Fruit fly (Drosophila melanogaster) whole organism, embryonic: ENCODE measurements around the gene Jarid2.
A peak's percentile ranks its signal among the peaks of the same experiment; 100 is the strongest.

ENCODE experiments used
- CG10267 ChIP-seq: fragments of 200-800 bp; sonication (Bioruptor generic); optimal IDR thresholded peaks from 2 replicates; lab custom pipeline; 2018; ENCODE audit warnings: missing biosample characterization, mild to moderate bottlenecking, missing genetic modification characterization, moderate library complexity
- CG10366 ChIP-seq: fragments of 200-800 bp; sonication (Bioruptor generic); IDR thresholded peaks from 2 replicates; pipeline ENCODE4 v1.3.6; 2022; ENCODE audit warnings: missing biosample characterization, missing genetic modification characterization
- CG10543 ChIP-seq: fragments of 200-800 bp; sonication (Bioruptor generic); optimal IDR thresholded peaks from 3 replicates; lab custom pipeline; 2017; ENCODE audit warnings: missing biosample characterization, mild to moderate bottlenecking, missing genetic modification characterization, moderate library complexity
- CG12236 ChIP-seq: fragments of 200-800 bp; sonication (Bioruptor generic); optimal IDR thresholded peaks from 2 replicates; lab custom pipeline; 2016; ENCODE audit warnings: missing biosample characterization, missing genetic modification characterization
- CG12391 ChIP-seq: fragments of 200-800 bp; sonication (Bioruptor generic); optimal IDR thresholded peaks from 3 replicates; lab custom pipeline; 2018; ENCODE audit warnings: missing biosample characterization, mild to moderate bottlenecking, missing genetic modification characterization, moderate library complexity
- CG13123 ChIP-seq: fragments of 200-800 bp; sonication (Bioruptor generic); optimal IDR thresholded peaks from 2 replicates; lab custom pipeline; 2016; ENCODE audit warnings: missing biosample characterization, missing genetic modification characterization
- CG13296 ChIP-seq: fragments of 200-800 bp; sonication (Bioruptor generic); optimal IDR thresholded peaks from 3 replicates; lab custom pipeline; 2018; ENCODE audit warnings: missing biosample characterization, mild to moderate bottlenecking, missing genetic modification characterization
- CG14441 ChIP-seq: fragments of 200-800 bp; sonication (Bioruptor generic); IDR thresholded peaks from 2 replicates; pipeline ENCODE4 v1.3.6; 2022; ENCODE audit warnings: missing biosample characterization, missing genetic modification characterization
- CG15514 ChIP-seq: fragments of 200-800 bp; sonication (Bioruptor generic); optimal IDR thresholded peaks from 3 replicates; lab custom pipeline; 2017; ENCODE audit warnings: missing biosample characterization, missing genetic modification characterization, mild to moderate bottlenecking, moderate library complexity, missing genetic modification reagents
- CG15696 ChIP-seq: fragments of 200-800 bp; sonication (Bioruptor generic); optimal IDR thresholded peaks from 2 replicates; lab custom pipeline; 2019; ENCODE audit warnings: missing biosample characterization, mild to moderate bottlenecking, missing genetic modification characterization, moderate library complexity
- CG17385 ChIP-seq: fragments of 200-800 bp; sonication (Bioruptor generic); optimal IDR thresholded peaks from 3 replicates; lab custom pipeline; 2018; ENCODE audit warnings: missing biosample characterization, mild to moderate bottlenecking, missing genetic modification characterization
- CG18599 ChIP-seq: fragments of 200-800 bp; sonication (Bioruptor generic); optimal IDR thresholded peaks from 3 replicates; lab custom pipeline; 2017; ENCODE audit warnings: missing biosample characterization, missing genetic modification characterization, mild to moderate bottlenecking, moderate library complexity, missing genetic modification reagents
- CG2202 ChIP-seq: fragments of 200-800 bp; sonication (Bioruptor generic); optimal IDR thresholded peaks from 2 replicates; lab custom pipeline; 2018; ENCODE audit warnings: missing biosample characterization, mild to moderate bottlenecking, missing genetic modification characterization
- CG30020 ChIP-seq: fragments of 200-800 bp; optimal IDR thresholded peaks from 2 replicates; lab custom pipeline; 2019; ENCODE audit warnings: missing biosample characterization, mild to moderate bottlenecking, missing genetic modification characterization, moderate library complexity
- CG34224 ChIP-seq: fragments of 200-800 bp; sonication (Bioruptor generic); IDR thresholded peaks from 3 replicates; pipeline ENCODE4 v1.3.6; 2022; ENCODE audit warnings: missing biosample characterization, missing genetic modification characterization; ENCODE audit not compliant: partially characterized antibody
- CG34376 ChIP-seq: fragments of 200-800 bp; sonication (Bioruptor generic); optimal IDR thresholded peaks from 2 replicates; lab custom pipeline; 2018; ENCODE audit warnings: missing biosample characterization, mild to moderate bottlenecking, missing genetic modification characterization
- CG5953 ChIP-seq: fragments of 200-800 bp; sonication (Bioruptor generic); IDR thresholded peaks from 2 replicates; pipeline ENCODE4 v1.3.6; 2022; ENCODE audit warnings: missing biosample characterization, missing genetic modification characterization
- CG6175 ChIP-seq: fragments of 200-800 bp; sonication (Bioruptor generic); IDR thresholded peaks from 3 replicates; pipeline ENCODE4 v1.3.6; 2022; ENCODE audit warnings: missing biosample characterization, missing genetic modification characterization
- CG6654 ChIP-seq: fragments of 200-800 bp; sonication (Bioruptor generic); optimal IDR thresholded peaks from 2 replicates; lab custom pipeline; 2017; ENCODE audit warnings: missing biosample characterization, mild to moderate bottlenecking, missing genetic modification characterization
- CG7987 ChIP-seq: fragments of 200-800 bp; sonication (Bioruptor generic); optimal IDR thresholded peaks from 2 replicates; lab custom pipeline; 2018; ENCODE audit warnings: missing biosample characterization, mild to moderate bottlenecking, missing genetic modification characterization, moderate library complexity
- CG9797 ChIP-seq: fragments of 200-800 bp; sonication (Bioruptor generic); optimal IDR thresholded peaks from 3 replicates; lab custom pipeline; 2018; ENCODE audit warnings: missing biosample characterization, mild to moderate bottlenecking, missing genetic modification characterization
- CG9932 ChIP-seq: fragments of 200-800 bp; sonication (Bioruptor generic); IDR thresholded peaks from 2 replicates; pipeline ENCODE4 v1.3.6; 2022; ENCODE audit warnings: missing biosample characterization, missing genetic modification characterization
- CkIIα-i1 ChIP-seq: fragments of 200-800 bp; sonication (Bioruptor generic); IDR thresholded peaks from 2 replicates; pipeline ENCODE4 v1.3.6; 2022; ENCODE audit warnings: missing biosample characterization, missing genetic modification characterization
- CoRest ChIP-seq: fragments of 200-800 bp; sonication (Bioruptor generic); optimal IDR thresholded peaks from 3 replicates; lab custom pipeline; 2018; ENCODE audit warnings: missing biosample characterization, mild to moderate bottlenecking, missing genetic modification characterization, moderate library complexity
- D19B ChIP-seq: fragments of 200-800 bp; sonication (Bioruptor generic); optimal IDR thresholded peaks from 2 replicates; lab custom pipeline; 2017; ENCODE audit warnings: missing biosample characterization, mild to moderate bottlenecking, missing genetic modification characterization
- Dad ChIP-seq: fragments of 200-800 bp; sonication (Bioruptor generic); optimal IDR thresholded peaks from 3 replicates; lab custom pipeline; 2016; ENCODE audit warnings: missing biosample characterization, missing genetic modification characterization
- Dfd ChIP-seq, 2 experiments: fragments of >200 bp; optimal IDR thresholded peaks; 2 replicates each; lab custom pipeline; 2017; ENCODE audit warnings: missing biosample characterization in 2 of 2, missing genetic modification characterization in 2 of 2
- Doc3 ChIP-seq: fragments of 200-800 bp; sonication (Bioruptor generic); IDR thresholded peaks from 3 replicates; pipeline ENCODE4 v1.3.6; 2022; ENCODE audit warnings: missing biosample characterization, missing genetic modification characterization; ENCODE audit not compliant: partially characterized antibody
- Fer3 ChIP-seq: fragments of 200-800 bp; sonication (Bioruptor generic); optimal IDR thresholded peaks from 2 replicates; lab custom pipeline; 2018; ENCODE audit warnings: missing biosample characterization, mild to moderate bottlenecking, missing genetic modification characterization, moderate library complexity
- HLH3B ChIP-seq: fragments of 200-800 bp; sonication (Bioruptor generic); IDR thresholded peaks from 2 replicates; pipeline ENCODE4 v1.3.6; 2022; ENCODE audit warnings: missing biosample characterization, missing genetic modification characterization
- HLH54F ChIP-seq: fragments of 200-800 bp; sonication (Bioruptor generic); optimal IDR thresholded peaks from 3 replicates; lab custom pipeline; 2016; ENCODE audit warnings: missing biosample characterization, missing genetic modification characterization
- Meics ChIP-seq: fragments of 200-800 bp; sonication (Bioruptor generic); optimal IDR thresholded peaks from 2 replicates; lab custom pipeline; 2017; ENCODE audit warnings: missing biosample characterization, mild to moderate bottlenecking, missing genetic modification characterization
- Rfx ChIP-seq: fragments of 200-800 bp; sonication (Bioruptor generic); IDR thresholded peaks from 2 replicates; pipeline ENCODE4 v1.3.6; 2022; ENCODE audit warnings: missing biosample characterization, missing genetic modification characterization
- Rx ChIP-seq: fragments of 200-800 bp; sonication (Bioruptor generic); IDR thresholded peaks from 2 replicates; pipeline ENCODE4 v1.3.6; 2022; ENCODE audit warnings: missing biosample characterization, missing genetic modification characterization
- Spps ChIP-seq: fragments of 200-800 bp; sonication (Bioruptor generic); optimal IDR thresholded peaks from 2 replicates; lab custom pipeline; 2018; ENCODE audit warnings: missing biosample characterization, mild to moderate bottlenecking, missing genetic modification characterization
- eyg ChIP-seq: fragments of 200-800 bp; sonication (Bioruptor generic); optimal IDR thresholded peaks from 3 replicates; lab custom pipeline; 2016; ENCODE audit warnings: missing biosample characterization, missing genetic modification characterization
- fd96Cb ChIP-seq: fragments of 200-800 bp; sonication (Bioruptor generic); optimal IDR thresholded peaks from 2 replicates; lab custom pipeline; 2018; ENCODE audit warnings: missing biosample characterization, mild to moderate bottlenecking, missing genetic modification characterization, moderate library complexity
- gro ChIP-seq: fragments of 200-800 bp; sonication (Bioruptor generic); optimal IDR thresholded peaks from 2 replicates; lab custom pipeline; 2016; ENCODE audit warnings: missing biosample characterization, missing genetic modification characterization
- hth ChIP-seq: fragments of >200 bp; optimal IDR thresholded peaks from 2 replicates; lab custom pipeline; 2017; ENCODE audit warnings: inconsistent platforms
- kni ChIP-seq: fragments of 200-800 bp; sonication (Bioruptor generic); optimal IDR thresholded peaks from 3 replicates; lab custom pipeline; 2017; ENCODE audit warnings: mild to moderate bottlenecking, missing biosample characterization, missing genetic modification reagents, missing genetic modification characterization
- lab ChIP-seq: fragments of 200-800 bp; sonication (Bioruptor generic); optimal IDR thresholded peaks from 3 replicates; lab custom pipeline; 2017; ENCODE audit warnings: missing biosample characterization, missing genetic modification characterization, mild to moderate bottlenecking, moderate library complexity, missing genetic modification reagents
- luna ChIP-seq: fragments of 200-800 bp; sonication (Bioruptor generic); optimal IDR thresholded peaks from 2 replicates; lab custom pipeline; 2016; ENCODE audit warnings: missing biosample characterization, missing genetic modification characterization
- pb ChIP-seq: fragments of 200-800 bp; sonication (Bioruptor generic); optimal IDR thresholded peaks from 3 replicates; lab custom pipeline; 2016; ENCODE audit warnings: missing biosample characterization, missing genetic modification characterization
- psq ChIP-seq: fragments of 200-800 bp; sonication (Bioruptor generic); optimal IDR thresholded peaks from 2 replicates; lab custom pipeline; 2017; ENCODE audit warnings: missing biosample characterization, missing genetic modification characterization
- ranshi ChIP-seq: fragments of 200-800 bp; sonication (Bioruptor generic); IDR thresholded peaks from 2 replicates; pipeline ENCODE4 v1.3.6; 2022; ENCODE audit warnings: missing biosample characterization, missing genetic modification characterization
- salm ChIP-seq: fragments of 200-800 bp; sonication (Bioruptor generic); optimal IDR thresholded peaks from 2 replicates; lab custom pipeline; 2018; ENCODE audit warnings: missing biosample characterization, mild to moderate bottlenecking, missing genetic modification characterization
- sug ChIP-seq: fragments of 200-800 bp; optimal IDR thresholded peaks from 2 replicates; lab custom pipeline; 2019; ENCODE audit warnings: missing biosample characterization, mild to moderate bottlenecking, missing genetic modification characterization, moderate library complexity
- tgo ChIP-seq: fragments of 200-800 bp; sonication (Bioruptor generic); IDR thresholded peaks from 3 replicates; pipeline ENCODE4 v1.3.6; 2022; ENCODE audit warnings: missing biosample characterization, missing genetic modification characterization
- zen ChIP-seq: fragments of 200-800 bp; sonication (Bioruptor generic); optimal IDR thresholded peaks from 3 replicates; lab custom pipeline; 2018; ENCODE audit warnings: missing biosample characterization, mild to moderate bottlenecking, missing genetic modification characterization, moderate library complexity

The Jarid2 gene

dm6 chr3L:9508653-9509036, 31.8 kb downstream of the Jarid2 start (continued):
- 0 out of 2 replicates have a peak, but pooled peaks have one; percentile 5 for TF ChIP-seq CG14441
- TF ChIP-seq Dfd (GFP tag; optimal IDR thresholded peaks at IDR 0.05; lab: Kevin White, UChicago), result no peak
- peak; percentile 67 for TF ChIP-seq fd96Cb (tag; lab: Kevin White, UChicago)
- peak; percentile 61 for TF ChIP-seq Meics (GFP tag; lab: Kevin White, UChicago)
- TF ChIP-seq CG9932 (GFP tag; lab: Robert Waterston, UW), result 0 out of 2 replicates have a peak, but pooled peaks have one; percentile 10
- peak; percentile 97 for TF ChIP-seq D19B (GFP tag; lab: Kevin White, UChicago)
- TF ChIP-seq CG30020 (tag; lab: Kevin White, UChicago), result peak; percentile 8
- peak; percentile 61 for TF ChIP-seq CoRest
- no peak for TF ChIP-seq CG5953
- TF ChIP-seq tgo (GFP tag; lab: Robert Waterston, UW), result peak; percentile 32; the same call in 1 of the 3 replicates
- TF ChIP-seq HLH3B (GFP tag; lab: Robert Waterston, UW), result peak; percentile 65
- peak; percentile 37 for TF ChIP-seq CG18599
- no peak for TF ChIP-seq luna
- TF ChIP-seq Spps (tag; lab: Kevin White, UChicago), result peak; percentile 38
- TF ChIP-seq hth (lab: Kevin White, UChicago), result no peak
- peak; percentile 50 for TF ChIP-seq Fer3
- TF ChIP-seq zen (tag; lab: Kevin White, UChicago), result no peak
- peak; percentile 50 for TF ChIP-seq CG17385 (GFP tag; lab: Kevin White, UChicago)
- TF ChIP-seq CG13296 (GFP tag; lab: Kevin White, UChicago), result peak; percentile 51
- TF ChIP-seq CG2202 (tag; lab: Kevin White, UChicago), result no peak
- no peak for TF ChIP-seq CG13123 (GFP tag; lab: Kevin White, UChicago)
- TF ChIP-seq Rfx (GFP tag; lab: Robert Waterston, UW), result no peak; the same call in 1 of the 2 replicates
- TF ChIP-seq lab, result peak; percentile 65

dm6 chr3L:9509037-9509830, 32.4 kb downstream of the Jarid2 start, which contains the start of gene CG3408:
TSS of gene CG3408 (minus strand) at chr3L:9509583.
- TF ChIP-seq CG15696 (tag; lab: Kevin White, UChicago) (no peak), CkIIα-i1 (GFP tag; lab: Robert Waterston, UW) (no peak), CG12236 (GFP tag; lab: Kevin White, UChicago) (no peak), Rx (GFP tag; lab: Robert Waterston, UW) (no peak), gro (peak; percentile 52), CG12391 (tag; lab: Kevin White, UChicago) (peak; percentile 24), CG6654 (no peak), CG34376 (GFP tag; lab: Kevin White, UChicago) (peak; percentile 82), psq (GFP tag; lab: Kevin White, UChicago) (no peak), CG6175 (GFP tag; lab: Robert Waterston, UW) (no peak), Dad (GFP tag; lab: Kevin White, UChicago) (peak; percentile 32), pb (GFP tag; lab: Kevin White, UChicago) (peak; percentile 24), kni (peak; percentile 7), CG34224 (GFP tag; lab: Robert Waterston, UW) (no peak; the same call in 2 of the 3 replicates), CG10267 (tag; lab: Kevin White, UChicago) (peak; percentile 39), CG10366 (GFP tag; lab: Robert Waterston, UW) (0 out of 2 replicates have a peak, but pooled peaks have one; percentile 3), salm (no peak), CG15514 (GFP tag; lab: Kevin White, UChicago) (peak; percentile 73), HLH54F (no peak), eyg (GFP tag; lab: Kevin White, UChicago) (peak; percentile 18), CG18599 (peak; percentile 39), CG10543 (GFP tag; lab: Kevin White, UChicago) (peak; percentile 62), CG9797 (GFP tag; lab: Kevin White, UChicago) (peak; percentile 95), Doc3 (GFP tag; lab: Robert Waterston, UW) (no peak), ranshi (0 out of 2 replicates have a peak, but pooled peaks have one; percentile 8), CG7987 (GFP tag; lab: Kevin White, UChicago) (peak; percentile 4), sug (tag; lab: Kevin White, UChicago) (peak; percentile 59)
